Fruit fly (Drosophila melanogaster): ENCODE data around the gene CG44008.

CG44008 gene

dm6 chr2L:11870867-11871452 is 28.7 kb upstream of the CG44008 start:
- peak in 1 of 2 experiments; percentile 56 for TF ChIP-seq ss (GFP tag; optimal IDR thresholded peaks at IDR 0.05)
- TF ChIP-seq vri (GFP tag; optimal IDR thresholded peaks at IDR 0.05), result no peak
- TF ChIP-seq lz (GFP tag; optimal IDR thresholded peaks at IDR 0.05), result peak; percentile 66
- TF ChIP-seq Met (GFP tag; optimal IDR thresholded peaks at IDR 0.05), result peak; percentile 64
- TF ChIP-seq CG7368 (GFP tag; optimal IDR thresholded peaks at IDR 0.05), result no peak
- peak; percentile 25 for TF ChIP-seq CG8319 (GFP tag; optimal IDR thresholded peaks at IDR 0.05)
- TF ChIP-seq fd59A (GFP tag; optimal IDR thresholded peaks at IDR 0.05), result peak; percentile 9
- no peak for TF ChIP-seq CG16779 (tag; optimal IDR thresholded peaks at IDR 0.05)
- TF ChIP-seq pdm3 (GFP tag; optimal IDR thresholded peaks at IDR 0.05), result peak; percentile 56
- TF ChIP-seq CG10631 (GFP tag; optimal IDR thresholded peaks at IDR 0.05), result peak; percentile 32
- peak; percentile 59 for TF ChIP-seq CG3919 (GFP tag; optimal IDR thresholded peaks at IDR 0.05)
- peak; percentile 52 for TF ChIP-seq achi (GFP tag; optimal IDR thresholded peaks at IDR 0.05)
- peak; percentile 51 for TF ChIP-seq Hr39 (GFP tag; optimal IDR thresholded peaks at IDR 0.05)
- TF ChIP-seq Eip78C (GFP tag), result peak; percentile 93
- no peak for TF ChIP-seq CG6163 (GFP tag; IDR thresholded peaks at IDR 0.05)
- TF ChIP-seq CG31627 (GFP tag; optimal IDR thresholded peaks at IDR 0.05), result peak; percentile 50
- TF ChIP-seq salr (GFP tag; optimal IDR thresholded peaks at IDR 0.05), result peak in 1 of 2 experiments; percentile 5
- TF ChIP-seq OdsH (GFP tag; optimal IDR thresholded peaks at IDR 0.05), result peak; percentile 49
- peak; percentile 68 for TF ChIP-seq Sox102F (GFP tag; optimal IDR thresholded peaks at IDR 0.05)
- no peak for TF ChIP-seq fd85E (GFP tag; optimal IDR thresholded peaks at IDR 0.05)
- peak; percentile 41 for TF ChIP-seq spab (GFP tag; optimal IDR thresholded peaks at IDR 0.05)
- TF ChIP-seq Hr38 (GFP tag; optimal IDR thresholded peaks at IDR 0.05), result no peak
- peak; percentile 11 for TF ChIP-seq CG32006 (GFP tag; optimal IDR thresholded peaks at IDR 0.05)
- TF ChIP-seq Blimp-1 (GFP tag; optimal IDR thresholded peaks at IDR 0.05), result no peak
- TF ChIP-seq Ets96B (tag; optimal IDR thresholded peaks at IDR 0.05), result peak; percentile 57
- no peak for TF ChIP-seq CG8119 (GFP tag; IDR thresholded peaks at IDR 0.05)
- no peak for TF ChIP-seq fkh (GFP tag; optimal IDR thresholded peaks at IDR 0.05)
- peak; percentile 24 for TF ChIP-seq Sox15 (GFP tag; optimal IDR thresholded peaks at IDR 0.05)
- no peak for TF ChIP-seq CG11294 (GFP tag; IDR thresholded peaks at IDR 0.05)
- TF ChIP-seq CG4318 (GFP tag; optimal IDR thresholded peaks at IDR 0.05), result no peak
- TF ChIP-seq CG3032 (tag; optimal IDR thresholded peaks at IDR 0.05), result peak; percentile 23
- no peak for TF ChIP-seq net (GFP tag; optimal IDR thresholded peaks at IDR 0.05)
- no peak for TF ChIP-seq eg (GFP tag; IDR thresholded peaks at IDR 0.05)
- peak; percentile 59 for TF ChIP-seq CG11902 (GFP tag; optimal IDR thresholded peaks at IDR 0.05)
- no peak for TF ChIP-seq CG15336 (GFP tag; IDR thresholded peaks at IDR 0.05)
- TF ChIP-seq Gug (GFP tag; IDR thresholded peaks at IDR 0.05), result no peak
- TF ChIP-seq Eip75B (GFP tag; optimal IDR thresholded peaks at IDR 0.05), result peak; percentile 43
- peak; percentile 41 for TF ChIP-seq CG6808 (GFP tag; optimal IDR thresholded peaks at IDR 0.05)
- no peak for TF ChIP-seq Lpt (GFP tag; optimal IDR thresholded peaks at IDR 0.05)
- TF ChIP-seq svp (GFP tag), result peak; percentile 83
- TF ChIP-seq Eip93F (GFP tag; optimal IDR thresholded peaks at IDR 0.05), result no peak
- no peak for TF ChIP-seq dac (GFP tag; optimal IDR thresholded peaks at IDR 0.05)
- TF ChIP-seq CG6792 (GFP tag; optimal IDR thresholded peaks at IDR 0.05), result peak; percentile 61
- peak; percentile 49 for TF ChIP-seq CG8632 (GFP tag; optimal IDR thresholded peaks at IDR 0.05)
- TF ChIP-seq Hr4 (GFP tag; optimal IDR thresholded peaks at IDR 0.05), result no peak
- no peak for TF ChIP-seq CG6276 (GFP tag; optimal IDR thresholded peaks at IDR 0.05)
- TF ChIP-seq cyc (GFP tag; optimal IDR thresholded peaks at IDR 0.05), result peak; percentile 57
- TF ChIP-seq CG34406 (GFP tag; optimal IDR thresholded peaks at IDR 0.05), result peak; percentile 62
- TF ChIP-seq esn (GFP tag; optimal IDR thresholded peaks at IDR 0.05), result no peak
- TF ChIP-seq CG10669 (GFP tag; optimal IDR thresholded peaks at IDR 0.05), result peak; percentile 39
- TF ChIP-seq CG1621 (tag; optimal IDR thresholded peaks at IDR 0.05), result no peak
- peak; percentile 74 for TF ChIP-seq topi (GFP tag; optimal IDR thresholded peaks at IDR 0.05)
